Worm (Caenorhabditis elegans) whole organism, L1 larva: Measurements from ENCODE around the gene bath-36.

ENCODE experiments used
- C34B4.2 ChIP-seq: sonication (generic microtip); optimal IDR thresholded peaks from 2 replicates; lab custom pipeline; 2017; ENCODE audit warnings: mild to moderate bottlenecking, missing genetic modification characterization, missing compliant biosample characterization
- ceh-82 ChIP-seq, 3 experiments: fragments of 150-350 bp in 1 of 3; sonication (generic microtip) in 2 of 3; optimal IDR thresholded peaks; 2 replicates each; lab custom pipeline; 2014 to 2017; ENCODE audit warnings: missing biosample characterization in 3 of 3, missing genetic modification characterization in 3 of 3
- dpl-1 ChIP-seq, 3 experiments: fragments of 150-350 bp in 2 of 3; sonication (generic microtip) in 1 of 3; optimal IDR thresholded peaks; 2 replicates each; lab custom pipeline; 2014 to 2017; ENCODE audit warnings: missing biosample characterization in 3 of 3, missing genetic modification characterization in 3 of 3, missing genetic modification reagents in 3 of 3
- efl-1 ChIP-seq, 4 experiments: fragments of 150-350 bp; optimal IDR thresholded peaks in 3 of 4; peaks in 1 of 4; 1 replicate in 1 of 4; 2 replicates in 3 of 4; lab custom pipeline; 2014; ENCODE audit warnings: missing biosample characterization in 2 of 4, missing genetic modification characterization in 2 of 4, missing genetic modification reagents in 2 of 4
- fkh-10 ChIP-seq: sonication (generic microtip); optimal IDR thresholded peaks from 2 replicates; lab custom pipeline; 2017; ENCODE audit warnings: missing biosample characterization, missing genetic modification reagents, missing genetic modification characterization
- fkh-4 ChIP-seq: sonication (generic microtip); optimal IDR thresholded peaks from 2 replicates; lab custom pipeline; 2016; ENCODE audit warnings: missing compliant biosample characterization, missing genetic modification characterization, borderline replicate concordance
- lin-15B ChIP-seq: fragments of 150-350 bp; sonication (generic microtip); optimal IDR thresholded peaks from 3 replicates; lab custom pipeline; 2014; ENCODE audit warnings: missing biosample characterization, missing genetic modification characterization
- lir-3 ChIP-seq: sonication (generic microtip); optimal IDR thresholded peaks from 2 replicates; lab custom pipeline; 2016; ENCODE audit warnings: mild to moderate bottlenecking, missing genetic modification characterization, moderate library complexity, missing compliant biosample characterization; ENCODE audit not compliant: poor library complexity
- mdl-1 ChIP-seq, 2 experiments: fragments of 150-350 bp; optimal IDR thresholded peaks; 2 replicates each; lab custom pipeline; 2014 to 2017; ENCODE audit warnings: missing biosample characterization in 2 of 2, missing genetic modification characterization in 2 of 2, inconsistent platforms in 1 of 2
- unc-62 ChIP-seq: fragments of 150-350 bp; optimal IDR thresholded peaks from 2 replicates; lab custom pipeline; 2014; ENCODE audit warnings: missing biosample characterization, missing genetic modification reagents, missing genetic modification characterization
- unc-86 ChIP-seq: sonication (generic microtip); optimal IDR thresholded peaks from 2 replicates; lab custom pipeline; 2016; ENCODE audit warnings: missing genetic modification characterization, missing compliant biosample characterization
- ztf-4 ChIP-seq: fragments of 150-350 bp; optimal IDR thresholded peaks from 2 replicates; lab custom pipeline; 2014; ENCODE audit warnings: missing biosample characterization, missing genetic modification characterization

- no peak for TF ChIP-seq fkh-4 (tag; lab: Kevin White, UChicago)
- no peak for TF ChIP-seq fkh-10 (GFP tag; lab: Kevin White, UChicago)
- no peak for TF ChIP-seq dpl-1 (GFP tag; optimal IDR thresholded peaks at IDR 0.05; lab: Kevin White, UChicago)
- TF ChIP-seq C34B4.2 = no peak
- no peak for TF ChIP-seq mdl-1 (tag; optimal IDR thresholded peaks at IDR 0.05; lab: Kevin White, UChicago)
- TF ChIP-seq unc-86 (tag; lab: Kevin White, UChicago) = no peak
- TF ChIP-seq ztf-4 (tag; lab: Kevin White, UChicago) = no peak
- no peak for TF ChIP-seq lir-3 (tag; lab: Kevin White, UChicago)
- no peak for TF ChIP-seq efl-1 (optimal IDR thresholded peaks at IDR 0.05; lab: Kevin White, UChicago)
- TF ChIP-seq efl-1 (GFP tag; optimal IDR thresholded peaks at IDR 0.05 in 1 of 2; lab: Kevin White, UChicago) = no peak
- no peak for TF ChIP-seq unc-62 (GFP tag; lab: Kevin White, UChicago)
- TF ChIP-seq ceh-82 (tag; optimal IDR thresholded peaks at IDR 0.05; lab: Kevin White, UChicago) = no peak
- no peak for TF ChIP-seq lin-15B (tag; lab: Kevin White, UChicago)
Observed at ce11 chrV:15221330-15221729, 33.6 kb downstream of the bath-36 start, which contains the start of gene irld-25.
